Worm (Caenorhabditis elegans): ENCODE data around the gene grd-1.

The grd-1 gene

ce11 chrX:11098086-11098485 is 11.2 kb upstream of the grd-1 start, which contains the start of gene W02H3.3:
Gene W02H3.3 (minus strand): TSS chrX:11098186.
- TF ChIP-seq nhr-12 (tag; optimal IDR thresholded peaks at IDR 0.05) (no peak), F16B12.6 (tag; optimal IDR thresholded peaks at IDR 0.05) (no peak), irx-1 (tag; optimal IDR thresholded peaks at IDR 0.05) (no peak), lir-3 (tag; optimal IDR thresholded peaks at IDR 0.05; ENCODE audit: poor library complexity) (no peak), Y116A8C.19 (tag; optimal IDR thresholded peaks at IDR 0.05; ENCODE audit: borderline replicate concordance) (no peak), elt-3 (tag; optimal IDR thresholded peaks at IDR 0.05) (no peak), ceh-8 (GFP tag; optimal IDR thresholded peaks at IDR 0.05) (no peak), efl-3 (GFP tag; optimal IDR thresholded peaks at IDR 0.05) (no peak)

DNA sequence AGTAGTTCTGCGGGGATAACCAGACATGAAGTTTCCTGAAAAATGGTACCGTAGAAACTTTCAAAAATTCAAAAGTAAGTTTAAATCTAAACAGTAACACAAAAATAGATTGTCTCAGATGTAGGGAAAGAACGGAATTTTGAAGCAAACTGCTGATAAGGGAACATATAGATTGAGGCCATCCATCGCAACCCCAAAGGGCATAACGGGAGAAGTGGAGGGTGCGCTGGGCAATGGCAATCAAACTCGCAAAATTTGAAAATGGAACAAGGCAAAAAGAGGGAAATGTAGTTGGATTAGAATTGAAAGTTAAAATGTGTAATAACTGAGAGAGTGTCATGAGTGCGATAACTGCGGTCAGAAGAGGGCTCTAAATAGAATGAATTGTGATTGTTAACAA is 6.1 kb upstream of the grd-1 start:
- no peak for TF ChIP-seq sox-4 (tag; optimal IDR thresholded peaks at IDR 0.05)
- TF ChIP-seq pag-3 (tag; optimal IDR thresholded peaks at IDR 0.05; ENCODE audit: borderline replicate concordance, insufficient read depth): no peak
- no peak for TF ChIP-seq mep-1 (tag; optimal IDR thresholded peaks at IDR 0.05)

ce11 chrX:11104883-11105629 is 4.2 kb upstream of the grd-1 start, which contains the start of gene W02H3.1:
Gene W02H3.1 (minus strand): TSS chrX:11105460.
- TF ChIP-seq dpl-1 (GFP tag; optimal IDR thresholded peaks at IDR 0.05) (no peak), lsy-2 (tag; optimal IDR thresholded peaks at IDR 0.05) (no peak), lin-35 (GFP tag; optimal IDR thresholded peaks at IDR 0.05) (no peak), efl-1 (optimal IDR thresholded peaks at IDR 0.05) (no peak), efl-1 (GFP tag; optimal IDR thresholded peaks at IDR 0.05 in 1 of 2) (peak in 1 of 2 experiments; percentile 89), ceh-82 (tag; optimal IDR thresholded peaks at IDR 0.05) (no peak)

- TF ChIP-seq unc-130 (tag; optimal IDR thresholded peaks at IDR 0.05) (no peak), lsy-2 (tag; optimal IDR thresholded peaks at IDR 0.05) (no peak), unc-86 (tag; optimal IDR thresholded peaks at IDR 0.05) (no peak), alr-1 (tag; optimal IDR thresholded peaks at IDR 0.05; ENCODE audit: borderline replicate concordance) (no peak), zip-4 (GFP tag; optimal IDR thresholded peaks at IDR 0.05) (no peak), nhr-11 (tag; optimal IDR thresholded peaks at IDR 0.05) (no peak), ceh-90 (tag; optimal IDR thresholded peaks at IDR 0.05) (no peak), efl-1 (optimal IDR thresholded peaks at IDR 0.05) (no peak), efl-1 (GFP tag; optimal IDR thresholded peaks at IDR 0.05 in 1 of 2) (no peak), zag-1 (tag; optimal IDR thresholded peaks at IDR 0.05) (no peak), ceh-88 (GFP tag; IDR thresholded peaks at IDR 0.05) (no peak), mab-9 (GFP tag; IDR thresholded peaks at IDR 0.05) (no peak), mdl-1 (tag; optimal IDR thresholded peaks at IDR 0.05) (no peak), ztf-4 (tag; optimal IDR thresholded peaks at IDR 0.05) (no peak), vab-15 (tag; optimal IDR thresholded peaks at IDR 0.05) (no peak), skn-1 (tag; optimal IDR thresholded peaks at IDR 0.05) (no peak)
These were observed 2.2 kb upstream of the grd-1 start, which contains the start of gene clc-17 for ce11 chrX:11107076-11107475. Gene clc-17 (plus strand): TSS chrX:11107376.

DNA sequence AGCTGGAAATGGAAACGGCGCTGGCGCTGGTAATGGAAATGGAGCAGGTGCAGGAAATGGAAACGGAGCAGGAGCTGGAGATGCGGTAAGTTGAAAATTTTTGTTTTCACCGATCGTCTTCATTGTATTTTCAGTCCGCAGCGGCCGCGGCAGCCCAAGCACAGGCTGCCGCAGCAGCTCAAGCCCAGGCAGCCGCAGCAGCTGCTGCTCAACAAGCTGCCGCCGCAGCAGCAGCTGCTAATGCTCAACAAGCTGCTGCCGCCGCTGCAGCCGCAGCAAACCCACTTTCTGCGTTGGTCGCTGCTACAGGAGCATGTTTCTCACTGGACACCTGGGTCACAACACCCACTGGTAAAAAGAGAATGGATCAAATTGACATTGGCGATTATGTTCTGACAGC is 5.2 kb downstream of the grd-1 start:
- TF ChIP-seq ztf-11 (tag; optimal IDR thresholded peaks at IDR 0.05) (no peak), nhr-12 (tag; optimal IDR thresholded peaks at IDR 0.05) (no peak), ceh-8 (GFP tag; optimal IDR thresholded peaks at IDR 0.05) (peak; percentile 2), efl-3 (GFP tag; optimal IDR thresholded peaks at IDR 0.05) (no peak)

DNA sequence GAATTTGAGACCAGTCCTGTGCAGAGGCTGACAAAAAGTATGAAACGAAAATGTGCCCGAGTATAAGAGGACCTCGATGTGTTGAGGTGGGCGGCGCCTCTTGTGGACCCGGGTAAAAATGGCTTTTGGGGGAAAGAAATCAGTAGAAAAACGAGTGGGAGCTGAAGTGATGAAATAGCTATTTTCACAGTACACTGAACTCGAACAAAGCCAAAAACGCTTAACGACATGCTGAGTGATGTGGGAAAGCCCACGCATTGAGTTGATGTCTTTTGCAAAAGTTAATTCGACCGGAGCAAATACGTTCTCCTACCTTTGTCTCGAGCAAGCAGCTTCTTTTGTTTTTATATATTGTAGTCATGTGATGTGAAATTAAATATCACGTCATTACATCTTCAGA is 7.5 kb downstream of the grd-1 start, which contains the start of gene nlp-66:
Gene nlp-66, minus strand, starts transcription at position 101 of the 400 bp plus-strand sequence.
- TF ChIP-seq lir-3 (tag; optimal IDR thresholded peaks at IDR 0.05; ENCODE audit: poor library complexity) (no peak), sup-37 (GFP tag; optimal IDR thresholded peaks at IDR 0.05) (no peak), rnt-1 (tag; optimal IDR thresholded peaks at IDR 0.05) (no peak), hlh-4 (tag; optimal IDR thresholded peaks at IDR 0.05) (no peak)

All from whole organism, L1 larva.